Worm (Caenorhabditis elegans) whole organism, L1 larva: ENCODE results near the gene T05A8.6.

Experiments
- C04F5.9 ChIP-seq: sonication (generic microtip); optimal IDR thresholded peaks from 2 replicates; lab custom pipeline; 2016; ENCODE audit warnings: missing genetic modification characterization, missing compliant biosample characterization
- C34B4.2 ChIP-seq: sonication (generic microtip); optimal IDR thresholded peaks from 2 replicates; lab custom pipeline; 2017; ENCODE audit warnings: mild to moderate bottlenecking, missing genetic modification characterization, missing compliant biosample characterization
- F16B12.6 ChIP-seq: fragments of 150-350 bp; optimal IDR thresholded peaks from 2 replicates; lab custom pipeline; 2014; ENCODE audit warnings: missing biosample characterization, missing genetic modification characterization
- Y116A8C.19 ChIP-seq: sonication (generic microtip); optimal IDR thresholded peaks from 2 replicates; lab custom pipeline; 2016; ENCODE audit warnings: missing compliant biosample characterization, missing genetic modification characterization, borderline replicate concordance
- aha-1 ChIP-seq: fragments of 150-350 bp; optimal IDR thresholded peaks from 2 replicates; lab custom pipeline; 2014; ENCODE audit warnings: missing biosample characterization, missing genetic modification characterization
- ama-1 ChIP-seq: fragments of 150-350 bp; optimal IDR thresholded peaks from 2 replicates; lab custom pipeline; 2014
- blmp-1 ChIP-seq: fragments of 150-350 bp; optimal IDR thresholded peaks from 2 replicates; lab custom pipeline; 2014; ENCODE audit warnings: missing biosample characterization, missing genetic modification characterization
- ceh-63 ChIP-seq: fragments of 200-800 bp; sonication (Bioruptor generic); optimal IDR thresholded peaks from 2 replicates; lab custom pipeline; 2018; ENCODE audit warnings: mild to moderate bottlenecking, missing genetic modification characterization, missing compliant biosample characterization
- ceh-8 ChIP-seq: fragments of 200-800 bp; sonication (Bioruptor generic); optimal IDR thresholded peaks from 2 replicates; lab custom pipeline; 2018; ENCODE audit warnings: mild to moderate bottlenecking, missing genetic modification characterization, moderate library complexity, missing compliant biosample characterization
- ceh-88 ChIP-seq: fragments of 200-800 bp; sonication (Bioruptor generic); IDR thresholded peaks from 2 replicates; pipeline ENCODE4 v1.3.6; 2022; ENCODE audit warnings: missing genetic modification characterization, missing compliant biosample characterization
- dpl-1 ChIP-seq, 3 experiments: fragments of 150-350 bp in 2 of 3; sonication (generic microtip) in 1 of 3; optimal IDR thresholded peaks; 2 replicates each; lab custom pipeline; 2014 to 2017; ENCODE audit warnings: missing biosample characterization in 3 of 3, missing genetic modification characterization in 3 of 3, missing genetic modification reagents in 3 of 3
- efl-3 ChIP-seq: fragments of 200-800 bp; sonication (Bioruptor generic); optimal IDR thresholded peaks from 2 replicates; lab custom pipeline; 2018; ENCODE audit warnings: mild to moderate bottlenecking, missing genetic modification characterization, missing compliant biosample characterization
- egl-13 ChIP-seq: sonication (generic microtip); optimal IDR thresholded peaks from 2 replicates; lab custom pipeline; 2016; ENCODE audit warnings: missing genotype, missing genetic modification reagents, missing genetic modification characterization, missing compliant biosample characterization
- egl-27 ChIP-seq, 2 experiments: fragments of 150-350 bp in 1 of 2; sonication (generic microtip); optimal IDR thresholded peaks; 3 replicates each; lab custom pipeline; 2017 to 2018; ENCODE audit warnings: missing biosample characterization in 2 of 2, missing genetic modification characterization in 2 of 2, missing genetic modification reagents in 2 of 2
- elt-3 ChIP-seq, 6 experiments: fragments of 150-350 bp in 1 of 6; sonication (generic microtip); optimal IDR thresholded peaks; 2 replicates each; lab custom pipeline; 2017 to 2018; ENCODE audit warnings: missing biosample characterization in 6 of 6, missing genetic modification characterization in 6 of 6, inconsistent platforms in 1 of 6
- ets-5 ChIP-seq: fragments of 200-800 bp; sonication (Bioruptor generic); IDR thresholded peaks from 2 replicates; pipeline ENCODE4 v1.3.6; 2022; ENCODE audit warnings: missing genetic modification characterization, missing compliant biosample characterization
- grh-1 ChIP-seq: fragments of 200-800 bp; sonication (Bioruptor generic); IDR thresholded peaks from 2 replicates; pipeline ENCODE4 v1.3.6; 2022; ENCODE audit warnings: missing genetic modification reagents, missing genetic modification characterization, missing compliant biosample characterization
- hlh-17 ChIP-seq: fragments of 200-800 bp; sonication (Bioruptor generic); optimal IDR thresholded peaks from 2 replicates; lab custom pipeline; 2018; ENCODE audit warnings: missing genetic modification characterization, mild to moderate bottlenecking, missing compliant biosample characterization, moderate library complexity, borderline replicate concordance
- isw-1 ChIP-seq: fragments of 200-800 bp; sonication (Bioruptor generic); IDR thresholded peaks from 2 replicates; pipeline ENCODE4 v1.3.6; 2022; ENCODE audit warnings: missing genetic modification characterization, missing compliant biosample characterization
- lin-13 ChIP-seq: fragments of 150-350 bp; optimal IDR thresholded peaks from 2 replicates; lab custom pipeline; 2014; ENCODE audit warnings: missing biosample characterization, missing genetic modification reagents, missing genetic modification characterization
- lin-14 ChIP-seq: fragments of 200-800 bp; sonication (Bioruptor generic); optimal IDR thresholded peaks from 2 replicates; lab custom pipeline; 2018; ENCODE audit warnings: mild to moderate bottlenecking, missing genetic modification characterization, moderate library complexity, missing compliant biosample characterization
- lir-3 ChIP-seq: sonication (generic microtip); optimal IDR thresholded peaks from 2 replicates; lab custom pipeline; 2016; ENCODE audit warnings: mild to moderate bottlenecking, missing genetic modification characterization, moderate library complexity, missing compliant biosample characterization; ENCODE audit not compliant: poor library complexity
- mab-9 ChIP-seq: fragments of 200-800 bp; sonication (Bioruptor generic); IDR thresholded peaks from 2 replicates; pipeline ENCODE4 v1.3.6; 2022; ENCODE audit warnings: missing genetic modification reagents, missing genetic modification characterization, missing compliant biosample characterization
- nhr-19 ChIP-seq: fragments of 200-800 bp; sonication (Bioruptor generic); conservative IDR thresholded peaks from 2 replicates; pipeline ENCODE4 v1.3.6; 2022; ENCODE audit warnings: missing genetic modification characterization, missing compliant biosample characterization
- nhr-237 ChIP-seq: fragments of 150-350 bp; optimal IDR thresholded peaks from 2 replicates; lab custom pipeline; 2014; ENCODE audit warnings: missing biosample characterization, missing genetic modification characterization
- nhr-71 ChIP-seq: sonication (generic microtip); optimal IDR thresholded peaks from 2 replicates; lab custom pipeline; 2016; ENCODE audit warnings: mild to moderate bottlenecking, missing genetic modification characterization, moderate library complexity, missing compliant biosample characterization
- nhr-77 ChIP-seq: fragments of 150-350 bp; optimal IDR thresholded peaks from 2 replicates; lab custom pipeline; 2014; ENCODE audit warnings: missing biosample characterization, missing genetic modification characterization
- nhr-84 ChIP-seq: sonication (generic microtip); optimal IDR thresholded peaks from 2 replicates; lab custom pipeline; 2017; ENCODE audit warnings: missing biosample characterization, missing genetic modification characterization
- pqm-1 ChIP-seq: sonication (generic microtip); optimal IDR thresholded peaks from 3 replicates; lab custom pipeline; 2017; ENCODE audit warnings: missing biosample characterization, missing genetic modification characterization
- rnt-1 ChIP-seq: sonication (generic microtip); optimal IDR thresholded peaks from 2 replicates; lab custom pipeline; 2016; ENCODE audit warnings: mild to moderate bottlenecking, missing genetic modification characterization, moderate library complexity, missing compliant biosample characterization
- skn-1 ChIP-seq: fragments of 150-350 bp; optimal IDR thresholded peaks from 2 replicates; lab custom pipeline; 2014; ENCODE audit warnings: missing biosample characterization, missing genetic modification characterization
- snu-23 ChIP-seq: sonication (generic microtip); optimal IDR thresholded peaks from 2 replicates; lab custom pipeline; 2016; ENCODE audit warnings: missing genetic modification characterization, missing compliant biosample characterization
- sptf-1 ChIP-seq: fragments of 150-350 bp; optimal IDR thresholded peaks from 2 replicates; lab custom pipeline; 2014; ENCODE audit warnings: missing biosample characterization, missing genetic modification characterization
- tbx-2 ChIP-seq: sonication (generic microtip); optimal IDR thresholded peaks from 2 replicates; lab custom pipeline; 2016; ENCODE audit warnings: missing genetic modification characterization, missing compliant biosample characterization
- tlp-1 ChIP-seq: fragments of 150-350 bp; optimal IDR thresholded peaks from 2 replicates; lab custom pipeline; 2014; ENCODE audit warnings: missing biosample characterization, missing genetic modification characterization
- unc-62 ChIP-seq: fragments of 150-350 bp; optimal IDR thresholded peaks from 2 replicates; lab custom pipeline; 2014; ENCODE audit warnings: missing biosample characterization, missing genetic modification reagents, missing genetic modification characterization
- unc-98 ChIP-seq: fragments of 200-800 bp; sonication (Bioruptor generic); IDR thresholded peaks from 2 replicates; pipeline ENCODE4 v1.3.6; 2022; ENCODE audit warnings: missing genetic modification characterization, missing compliant biosample characterization
- ztf-11 ChIP-seq, 2 experiments: sonication (generic microtip); optimal IDR thresholded peaks; 2 replicates each; lab custom pipeline; 2016 to 2017; ENCODE audit warnings: missing genetic modification characterization in 2 of 2, missing biosample characterization in 1 of 2, missing compliant biosample characterization in 1 of 2

T05A8.6 gene

ce11 chrII:2770788-2771187 is 31.3 kb upstream of the T05A8.6 start, which contains the start of gene fbxb-105:
TSS of gene fbxb-105 (minus strand) at chrII:2770888.
- no peak for TF ChIP-seq C04F5.9 (tag; lab: Kevin White, UChicago)
- no peak for TF ChIP-seq Y116A8C.19
- no peak for TF ChIP-seq ceh-63 (GFP tag; lab: Kevin White, UChicago)
- TF ChIP-seq aha-1 (tag; lab: Kevin White, UChicago), result no peak
- TF ChIP-seq egl-27 (tag; optimal IDR thresholded peaks at IDR 0.05; lab: Kevin White, UChicago), result no peak
- TF ChIP-seq skn-1 (tag; lab: Kevin White, UChicago), result no peak
- no peak for TF ChIP-seq ama-1
- no peak for TF ChIP-seq lin-14 (GFP tag; lab: Kevin White, UChicago)
- TF ChIP-seq F16B12.6 (tag; lab: Kevin White, UChicago), result no peak
- no peak for TF ChIP-seq isw-1 (GFP tag; lab: Robert Waterston, UW)
- no peak for TF ChIP-seq blmp-1 (tag; lab: Kevin White, UChicago)
- TF ChIP-seq C34B4.2 (tag; lab: Kevin White, UChicago), result no peak
- TF ChIP-seq tbx-2 (tag; lab: Kevin White, UChicago), result no peak
- TF ChIP-seq mab-9 (GFP tag; lab: Robert Waterston, UW), result no peak
- TF ChIP-seq nhr-84 (tag; lab: Kevin White, UChicago), result no peak
- TF ChIP-seq ets-5 (GFP tag; lab: Robert Waterston, UW), result no peak
- no peak for TF ChIP-seq unc-62 (GFP tag; lab: Kevin White, UChicago)
- no peak for TF ChIP-seq ztf-11 (tag; optimal IDR thresholded peaks at IDR 0.05; lab: Kevin White, UChicago)
- TF ChIP-seq snu-23 (GFP tag; lab: Kevin White, UChicago), result no peak
- TF ChIP-seq ceh-88 (GFP tag; lab: Robert Waterston, UW), result no peak

ce11 chrII:2769021-2769420 is 29.5 kb upstream of the T05A8.6 start, which contains the start of gene F08D12.7:
TSS of gene F08D12.7 (minus strand) at chrII:2769121.
- TF ChIP-seq tlp-1 (tag; lab: Kevin White, UChicago) (no peak), rnt-1 (peak; percentile 8)

- no peak for TF ChIP-seq sptf-1 (tag; lab: Kevin White, UChicago)
- no peak for TF ChIP-seq hlh-17
- TF ChIP-seq egl-13 (tag; lab: Kevin White, UChicago), result no peak
- TF ChIP-seq lin-13 (GFP tag; lab: Kevin White, UChicago), result no peak
- TF ChIP-seq egl-27 (tag; optimal IDR thresholded peaks at IDR 0.05; lab: Kevin White, UChicago), result no peak
- TF ChIP-seq elt-3 (tag; optimal IDR thresholded peaks at IDR 0.05; lab: Kevin White, UChicago), result no peak
- no peak for TF ChIP-seq snu-23 (GFP tag; lab: Kevin White, UChicago)
- TF ChIP-seq isw-1 (GFP tag; lab: Robert Waterston, UW), result no peak
- no peak for TF ChIP-seq nhr-19 (GFP tag; lab: Robert Waterston, UW)
- TF ChIP-seq nhr-71 (tag; lab: Kevin White, UChicago), result no peak
- no peak for TF ChIP-seq lir-3 (tag; lab: Kevin White, UChicago)
- no peak for TF ChIP-seq nhr-237 (tag; lab: Kevin White, UChicago)
- no peak for TF ChIP-seq nhr-77
- TF ChIP-seq ceh-8 (GFP tag; lab: Kevin White, UChicago), result no peak
Measured at ce11 chrII:2766331-2766730, 26.8 kb upstream of the T05A8.6 start, which contains the start of gene F08D12.15. TSS of gene F08D12.15 (plus strand) at chrII:2766631.

ce11 chrII:2764664-2765063 is 25.1 kb upstream of the T05A8.6 start, which contains the start of gene fbxb-108:
TSS of gene fbxb-108 (plus strand) at chrII:2764964.
- TF ChIP-seq pqm-1 (no peak), tbx-2 (tag; lab: Kevin White, UChicago) (no peak), unc-98 (GFP tag; lab: Robert Waterston, UW) (no peak), tlp-1 (tag; lab: Kevin White, UChicago) (no peak), rnt-1 (no peak), dpl-1 (GFP tag; optimal IDR thresholded peaks at IDR 0.05; lab: Kevin White, UChicago) (no peak), nhr-237 (tag; lab: Kevin White, UChicago) (no peak), efl-3 (no peak), snu-23 (GFP tag; lab: Kevin White, UChicago) (no peak), ceh-63 (GFP tag; lab: Kevin White, UChicago) (no peak), sptf-1 (tag; lab: Kevin White, UChicago) (no peak), lir-3 (tag; lab: Kevin White, UChicago) (no peak), hlh-17 (no peak), grh-1 (GFP tag; lab: Robert Waterston, UW) (no peak), skn-1 (tag; lab: Kevin White, UChicago) (no peak)
